Worm (Caenorhabditis elegans): ENCODE results near the gene natc-2.

Gene natc-2

DNA sequence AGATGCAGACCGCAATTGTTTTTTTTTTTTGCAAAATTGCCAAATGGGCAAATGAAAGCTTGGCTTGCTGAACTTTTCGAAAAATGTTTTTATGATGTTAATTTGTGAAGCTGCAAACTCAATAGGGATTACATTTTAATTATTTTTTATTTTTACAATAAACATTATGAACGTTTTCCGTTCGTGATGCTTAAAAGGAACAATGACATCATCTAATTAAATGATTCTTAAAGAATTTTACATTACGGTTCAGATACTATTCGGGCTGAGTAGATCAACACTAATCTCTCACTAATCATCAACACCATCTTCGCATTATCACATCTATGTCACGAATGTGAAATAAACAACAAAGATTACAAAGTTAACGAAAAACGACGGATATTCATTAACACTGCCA, 38.6 kb downstream of the natc-2 start, which contains the start of gene C10G8.3:
Gene C10G8.3, plus strand, starts transcription at position 301 of the 400 bp plus-strand sequence.
- TF ChIP-seq egl-18 (GFP tag; IDR thresholded peaks at IDR 0.05) (no peak), F57C9.4 (tag; optimal IDR thresholded peaks at IDR 0.05) (no peak), K11D2.4 (GFP tag; IDR thresholded peaks at IDR 0.05) (no peak), lin-35 (GFP tag; optimal IDR thresholded peaks at IDR 0.05) (no peak)

DNA sequence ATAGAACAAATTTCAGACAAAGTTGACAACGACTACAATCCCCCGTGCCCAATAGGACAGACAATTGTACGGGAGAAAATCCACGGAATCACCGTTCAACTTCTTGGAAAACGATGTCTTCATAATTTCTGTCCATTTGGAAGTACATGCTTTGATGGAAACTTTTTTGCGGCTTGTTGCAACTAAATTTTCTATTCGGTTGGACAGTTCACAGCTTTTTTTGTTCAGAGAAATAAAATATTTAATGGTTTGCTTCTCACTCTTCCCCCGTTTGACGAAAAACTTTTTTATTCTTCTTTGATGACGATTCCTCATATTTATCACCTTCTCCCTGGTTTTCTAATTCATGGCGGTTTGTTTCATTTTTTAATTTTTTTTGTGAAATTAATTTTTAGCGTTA, 40.2 kb downstream of the natc-2 start, which contains the start of gene C10G8.2:
Gene C10G8.2, plus strand, starts transcription at position 301 of the 400 bp plus-strand sequence.
- TF ChIP-seq athp-1 (tag; optimal IDR thresholded peaks at IDR 0.05) (no peak), nhr-80 (tag; optimal IDR thresholded peaks at IDR 0.05) (no peak), lag-1 (GFP tag; IDR thresholded peaks at IDR 0.05) (no peak), Y95B8A.8 (GFP tag; IDR thresholded peaks at IDR 0.05) (no peak), madf-10 (tag; optimal IDR thresholded peaks at IDR 0.05) (no peak), attf-5 (GFP tag; optimal IDR thresholded peaks at IDR 0.05) (no peak), let-607 (tag; optimal IDR thresholded peaks at IDR 0.05) (no peak), pha-4 (tag; optimal IDR thresholded peaks at IDR 0.05) (no peak), akir-1 (GFP tag; optimal IDR thresholded peaks at IDR 0.05) (no peak), ceh-91 (GFP tag; IDR thresholded peaks at IDR 0.05) (no peak), him-1 (tag; optimal IDR thresholded peaks at IDR 0.05) (no peak), attf-6 (GFP tag; IDR thresholded peaks at IDR 0.05) (no peak), bed-2 (GFP tag; IDR thresholded peaks at IDR 0.05) (no peak), B0035.1 (tag; optimal IDR thresholded peaks at IDR 0.05) (no peak), ets-4 (GFP tag; optimal IDR thresholded peaks at IDR 0.05) (no peak), nhr-179 (tag; optimal IDR thresholded peaks at IDR 0.05) (no peak), hmg-1.2 (GFP tag; IDR thresholded peaks at IDR 0.05) (no peak), xnd-1 (tag; optimal IDR thresholded peaks at IDR 0.05) (no peak)

DNA sequence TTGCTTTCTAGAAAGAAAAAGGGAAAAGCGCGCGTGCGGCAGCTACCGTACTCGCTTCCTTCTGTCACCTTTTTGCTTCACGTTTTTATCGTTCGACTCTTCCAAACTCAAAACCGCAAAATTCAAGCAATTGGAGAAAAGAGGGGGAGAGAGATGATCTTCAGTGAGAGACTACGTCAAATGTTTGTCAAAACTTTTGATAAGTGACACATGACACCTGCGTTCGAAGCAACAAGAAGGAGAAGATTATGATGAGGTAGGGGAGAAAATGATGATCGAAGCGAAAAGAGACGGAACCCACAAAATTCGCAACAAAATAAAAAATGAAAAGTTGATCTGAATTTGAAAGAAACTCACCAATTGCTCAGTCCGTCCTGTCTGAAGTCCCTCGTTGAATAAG, 44.5 kb downstream of the natc-2 start:
- TF ChIP-seq lin-40 (tag; optimal IDR thresholded peaks at IDR 0.05) (no peak), ceh-58 (GFP tag; IDR thresholded peaks at IDR 0.05) (no peak), nfyb-1 (GFP tag; IDR thresholded peaks at IDR 0.05) (no peak), xnd-1 (tag; optimal IDR thresholded peaks at IDR 0.05) (no peak), gei-17 (GFP tag; optimal IDR thresholded peaks at IDR 0.05) (no peak)

DNA sequence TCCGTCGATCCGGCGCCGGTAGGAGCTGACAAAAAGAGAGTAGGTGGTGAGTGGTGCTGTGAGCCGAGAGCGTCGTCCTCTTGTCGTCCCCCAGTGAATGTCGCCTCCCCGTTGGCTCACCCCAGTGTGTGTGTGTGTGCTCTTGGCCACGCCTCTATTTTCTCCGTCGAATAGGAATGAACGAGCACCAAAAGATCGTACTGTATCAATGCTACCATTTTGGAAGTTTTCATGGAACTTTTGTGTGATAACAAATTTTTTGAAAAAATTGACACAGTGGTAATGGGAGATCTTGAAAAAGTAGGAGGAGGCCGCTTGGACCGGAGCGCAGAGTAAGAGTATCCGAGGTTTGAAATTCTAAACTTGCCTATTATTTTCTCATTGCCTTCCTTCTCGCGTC, 45.6 kb downstream of the natc-2 start, which contains the start of gene ceh-34:
Gene ceh-34, minus strand, starts transcription at position 101 of the 400 bp plus-strand sequence.
- no peak for TF ChIP-seq nhr-27 (tag; optimal IDR thresholded peaks at IDR 0.05)
- peak; percentile 48; the same call in 1 of the 2 replicates for TF ChIP-seq zfh-2 (GFP tag; conservative IDR thresholded peaks at IDR 0.05)

DNA sequence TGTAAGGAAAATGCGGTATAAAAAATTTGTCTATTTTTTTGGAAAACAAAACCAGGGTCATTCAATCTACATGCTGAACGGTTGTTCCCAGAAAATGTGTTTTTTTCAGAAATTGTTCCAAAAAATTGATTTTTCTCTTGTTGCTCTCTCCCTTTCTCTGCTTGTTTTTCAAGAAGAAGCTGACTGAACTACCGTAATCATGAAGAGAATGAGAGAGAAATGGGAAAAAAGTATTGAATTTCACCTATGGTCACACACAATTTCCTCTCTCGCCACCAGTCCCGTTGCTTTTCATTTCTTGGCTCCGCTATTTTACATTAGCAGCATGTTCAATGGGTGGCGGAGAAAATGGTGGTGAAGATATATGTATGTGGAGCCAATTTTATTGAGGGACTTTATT, 48.9 kb downstream of the natc-2 start:
- TF ChIP-seq snpc-3.4 (tag; optimal IDR thresholded peaks at IDR 0.05), result no peak
- no peak for TF ChIP-seq lin-26 (GFP tag; IDR thresholded peaks at IDR 0.05)
- no peak for TF ChIP-seq nhr-80 (tag; optimal IDR thresholded peaks at IDR 0.05)
- TF ChIP-seq rcor-1 (GFP tag; IDR thresholded peaks at IDR 0.05), result no peak
- no peak for TF ChIP-seq madf-10 (tag; optimal IDR thresholded peaks at IDR 0.05)

DNA sequence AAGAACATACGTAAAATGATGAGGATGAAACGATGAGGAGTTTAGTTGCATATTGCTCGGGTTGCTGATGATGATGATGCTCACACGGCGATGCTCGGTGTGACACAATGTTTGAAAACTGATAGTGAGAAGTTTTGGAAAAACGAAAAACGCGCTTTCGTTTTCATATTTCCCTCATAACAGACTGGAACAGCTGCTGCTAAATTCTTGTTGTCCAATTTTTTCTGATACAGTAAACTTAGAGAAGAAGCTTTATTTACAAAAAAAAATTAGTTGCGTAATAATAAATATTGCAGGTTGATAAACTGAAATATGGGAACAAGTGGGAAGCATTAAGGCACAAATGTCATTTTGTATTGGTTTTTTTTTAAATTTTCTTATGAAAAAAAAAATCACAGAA, 50.7 kb downstream of the natc-2 start, which contains the start of gene ceh-33:
Gene ceh-33, minus strand, starts transcription at position 101 of the 400 bp plus-strand sequence.
- no peak for TF ChIP-seq rcor-1 (GFP tag; IDR thresholded peaks at IDR 0.05)
- no peak for TF ChIP-seq hlh-12 (tag; optimal IDR thresholded peaks at IDR 0.05)
- no peak for TF ChIP-seq C06A6.2 (GFP tag; conservative IDR thresholded peaks at IDR 0.05)
- TF ChIP-seq snpc-4 (GFP tag; optimal IDR thresholded peaks at IDR 0.05), result no peak
- no peak for TF ChIP-seq snpc-4 (tag; optimal IDR thresholded peaks at IDR 0.05)
- TF ChIP-seq ztf-3 (GFP tag; optimal IDR thresholded peaks at IDR 0.05), result no peak
- no peak for TF ChIP-seq F55B11.4 (tag; optimal IDR thresholded peaks at IDR 0.05; ENCODE audit: borderline replicate concordance, insufficient read depth)
- TF ChIP-seq egrh-3 (GFP tag; IDR thresholded peaks at IDR 0.05), result no peak
- TF ChIP-seq nhr-80 (tag; optimal IDR thresholded peaks at IDR 0.05), result no peak
- no peak for TF ChIP-seq attf-5 (GFP tag; optimal IDR thresholded peaks at IDR 0.05)
- no peak for TF ChIP-seq zfh-2 (GFP tag; conservative IDR thresholded peaks at IDR 0.05)
- TF ChIP-seq D2030.7 (GFP tag; IDR thresholded peaks at IDR 0.05), result no peak
- TF ChIP-seq unc-62 (GFP tag; optimal IDR thresholded peaks at IDR 0.05), result no peak
- no peak for TF ChIP-seq ama-1 (optimal IDR thresholded peaks at IDR 0.05)
- no peak for TF ChIP-seq ama-1 (GFP tag; optimal IDR thresholded peaks at IDR 0.05)

Measured in whole organism, young adult.